Fruit fly (Drosophila melanogaster) whole organism, embryonic: Measurements from ENCODE around the gene wisp.

Source experiments
- BEAF-32 ChIP-seq: fragments of 200-800 bp; sonication (Bioruptor generic); optimal IDR thresholded peaks from 3 replicates; lab custom pipeline; 2017; ENCODE audit warnings: missing biosample characterization, missing genetic modification characterization, mild to moderate bottlenecking, moderate library complexity, missing genetic modification reagents
- CG10267 ChIP-seq: fragments of 200-800 bp; sonication (Bioruptor generic); optimal IDR thresholded peaks from 2 replicates; lab custom pipeline; 2018; ENCODE audit warnings: missing biosample characterization, mild to moderate bottlenecking, missing genetic modification characterization, moderate library complexity
- CG10979 ChIP-seq: fragments of 200-800 bp; sonication (Bioruptor generic); optimal IDR thresholded peaks from 2 replicates; lab custom pipeline; 2018; ENCODE audit warnings: missing biosample characterization, mild to moderate bottlenecking, missing genetic modification characterization, moderate library complexity
- CG11504 ChIP-seq: fragments of 200-800 bp; sonication (Bioruptor generic); optimal IDR thresholded peaks from 3 replicates; lab custom pipeline; 2019; ENCODE audit warnings: missing biosample characterization, mild to moderate bottlenecking, missing genetic modification characterization, moderate library complexity
- CG13424 ChIP-seq: fragments of 200-800 bp; sonication (Bioruptor generic); optimal IDR thresholded peaks from 2 replicates; lab custom pipeline; 2019; ENCODE audit warnings: missing biosample characterization, mild to moderate bottlenecking, missing genetic modification characterization, moderate library complexity
- CG14860 ChIP-seq: fragments of 200-800 bp; sonication (Bioruptor generic); IDR thresholded peaks from 3 replicates; pipeline ENCODE4 v1.3.6; 2022; ENCODE audit warnings: missing biosample characterization, missing genetic modification characterization; ENCODE audit not compliant: partially characterized antibody
- CG17186 ChIP-seq: fragments of 200-800 bp; sonication (Bioruptor generic); optimal IDR thresholded peaks from 3 replicates; lab custom pipeline; 2017; ENCODE audit warnings: missing biosample characterization, missing genetic modification reagents, missing genetic modification characterization
- CG2116 ChIP-seq: fragments of 200-800 bp; sonication (Bioruptor generic); optimal IDR thresholded peaks from 3 replicates; lab custom pipeline; 2018; ENCODE audit warnings: missing biosample characterization, mild to moderate bottlenecking, missing genetic modification characterization
- CG2202 ChIP-seq: fragments of 200-800 bp; sonication (Bioruptor generic); optimal IDR thresholded peaks from 2 replicates; lab custom pipeline; 2018; ENCODE audit warnings: missing biosample characterization, mild to moderate bottlenecking, missing genetic modification characterization
- CG30403 ChIP-seq: fragments of 200-800 bp; sonication (Bioruptor generic); optimal IDR thresholded peaks from 3 replicates; lab custom pipeline; 2016; ENCODE audit warnings: missing biosample characterization, missing genetic modification characterization
- CG3065 ChIP-seq: fragments of 200-800 bp; sonication (Bioruptor generic); optimal IDR thresholded peaks from 2 replicates; lab custom pipeline; 2016; ENCODE audit warnings: missing biosample characterization, missing genetic modification characterization
- CG32532 ChIP-seq: fragments of 200-800 bp; sonication (Bioruptor generic); IDR thresholded peaks from 2 replicates; pipeline ENCODE4 v1.3.6; 2022; ENCODE audit warnings: missing biosample characterization, missing genetic modification characterization
- CG3726 ChIP-seq: fragments of 200-800 bp; sonication (Bioruptor generic); IDR thresholded peaks from 3 replicates; pipeline ENCODE4, ENCODE4 v1.3.6; 2022; ENCODE audit warnings: missing biosample characterization, missing genetic modification characterization
- CG4360 ChIP-seq: fragments of 200-800 bp; sonication (Bioruptor generic); IDR thresholded peaks from 2 replicates; pipeline ENCODE4 v1.3.6; 2022; ENCODE audit warnings: missing biosample characterization, missing genetic modification characterization
- CG7745 ChIP-seq: fragments of 200-800 bp; sonication (Bioruptor generic); optimal IDR thresholded peaks from 2 replicates; lab custom pipeline; 2018; ENCODE audit warnings: missing biosample characterization, mild to moderate bottlenecking, missing genetic modification characterization, moderate library complexity
- CG9932 ChIP-seq: fragments of 200-800 bp; sonication (Bioruptor generic); IDR thresholded peaks from 2 replicates; pipeline ENCODE4 v1.3.6; 2022; ENCODE audit warnings: missing biosample characterization, missing genetic modification characterization
- CTCF ChIP-seq: fragments of 200-800 bp; sonication (Bioruptor generic); optimal IDR thresholded peaks from 2 replicates; lab custom pipeline; 2017; ENCODE audit warnings: missing biosample characterization, mild to moderate bottlenecking, missing genetic modification characterization, moderate library complexity
- Dfd ChIP-seq, 2 experiments: fragments of >200 bp; optimal IDR thresholded peaks; 2 replicates each; lab custom pipeline; 2017; ENCODE audit warnings: missing biosample characterization in 2 of 2, missing genetic modification characterization in 2 of 2
- Dp ChIP-seq: fragments of 200-800 bp; sonication (Bioruptor generic); optimal IDR thresholded peaks from 2 replicates; lab custom pipeline; 2018; ENCODE audit warnings: missing biosample characterization, mild to moderate bottlenecking, missing genetic modification characterization, moderate library complexity
- E2f2 ChIP-seq: fragments of 200-800 bp; sonication (Bioruptor generic); IDR thresholded peaks from 2 replicates; pipeline ENCODE4 v1.3.6; 2022; ENCODE audit warnings: missing biosample characterization, missing genetic modification characterization
- Ets97D ChIP-seq: fragments of 200-800 bp; sonication (Bioruptor generic); optimal IDR thresholded peaks from 3 replicates; lab custom pipeline; 2016; ENCODE audit warnings: missing biosample characterization, missing genetic modification characterization
- Gug ChIP-seq: fragments of 200-800 bp; sonication (Bioruptor generic); IDR thresholded peaks from 4 replicates; pipeline ENCODE4 v1.3.6; 2022; ENCODE audit warnings: missing biosample characterization, missing genetic modification characterization
- Hey ChIP-seq: fragments of 200-800 bp; sonication (Bioruptor generic); optimal IDR thresholded peaks from 3 replicates; lab custom pipeline; 2018; ENCODE audit warnings: missing biosample characterization, mild to moderate bottlenecking, missing genetic modification characterization
- HmgZ ChIP-seq: fragments of 200-800 bp; sonication (Bioruptor generic); optimal IDR thresholded peaks from 2 replicates; lab custom pipeline; 2018; ENCODE audit warnings: missing biosample characterization, mild to moderate bottlenecking, missing genetic modification characterization
- MESR4 ChIP-seq: fragments of 200-800 bp; sonication (Bioruptor generic); optimal IDR thresholded peaks from 2 replicates; lab custom pipeline; 2018; ENCODE audit warnings: missing biosample characterization, mild to moderate bottlenecking, missing genetic modification characterization, moderate library complexity
- Med ChIP-seq: fragments of 200-800 bp; sonication (Bioruptor generic); peaks from one replicate; lab custom pipeline; 2016; ENCODE audit warnings: missing biosample characterization, missing genetic modification characterization, mild to moderate bottlenecking, inconsistent platforms, moderate library complexity
- Sry-β ChIP-seq: fragments of 200-800 bp; sonication (Bioruptor generic); optimal IDR thresholded peaks from 2 replicates; lab custom pipeline; 2018; ENCODE audit warnings: missing biosample characterization, mild to moderate bottlenecking, missing genetic modification characterization, moderate library complexity
- Sry-δ ChIP-seq: fragments of 200-800 bp; sonication (Bioruptor generic); optimal IDR thresholded peaks from 2 replicates; lab custom pipeline; 2016; ENCODE audit warnings: missing biosample characterization, missing genetic modification characterization
- YL-1 ChIP-seq: fragments of 200-800 bp; sonication (Bioruptor generic); optimal IDR thresholded peaks from 3 replicates; lab custom pipeline; 2017; ENCODE audit warnings: missing biosample characterization, mild to moderate bottlenecking, missing genetic modification characterization
- ap ChIP-seq: fragments of 200-800 bp; sonication (Bioruptor generic); IDR thresholded peaks from 2 replicates; pipeline ENCODE4 v1.3.6; 2022; ENCODE audit warnings: missing biosample characterization, missing genetic modification characterization
- ash1 ChIP-seq: fragments of 200-800 bp; sonication (Bioruptor generic); optimal IDR thresholded peaks from 2 replicates; lab custom pipeline; 2018; ENCODE audit warnings: missing biosample characterization, mild to moderate bottlenecking, missing genetic modification characterization
- az2 ChIP-seq: fragments of 200-800 bp; sonication (Bioruptor generic); optimal IDR thresholded peaks from 3 replicates; lab custom pipeline; 2016; ENCODE audit warnings: missing biosample characterization, missing genetic modification characterization
- crp ChIP-seq, 2 experiments: fragments of 200-800 bp; sonication (Bioruptor generic); optimal IDR thresholded peaks; 2 replicates in 1 of 2; 3 replicates in 1 of 2; lab custom pipeline; 2017; ENCODE audit warnings: missing biosample characterization in 2 of 2, missing genetic modification characterization in 2 of 2, mild to moderate bottlenecking in 1 of 2, moderate library complexity in 1 of 2
- en ChIP-seq: fragments of 200-800 bp; sonication (Bioruptor generic); optimal IDR thresholded peaks from 2 replicates; lab custom pipeline; 2016; ENCODE audit warnings: missing biosample characterization, missing genetic modification characterization
- fu2 ChIP-seq: fragments of 200-800 bp; sonication (Bioruptor generic); optimal IDR thresholded peaks from 2 replicates; lab custom pipeline; 2016; ENCODE audit warnings: missing biosample characterization, missing genetic modification characterization
- grn ChIP-seq: fragments of 200-800 bp; sonication (Bioruptor generic); optimal IDR thresholded peaks from 3 replicates; lab custom pipeline; 2017; ENCODE audit warnings: missing biosample characterization, missing genetic modification characterization
- hbn ChIP-seq: fragments of 200-800 bp; sonication (Bioruptor generic); IDR thresholded peaks from 2 replicates; pipeline ENCODE4 v1.3.6; 2022; ENCODE audit warnings: missing biosample characterization, missing genetic modification characterization; ENCODE audit not compliant: partially characterized antibody
- hkb ChIP-seq, 2 experiments: fragments of 200-800 bp in 1 of 2; fragments of >200 bp in 1 of 2; sonication (Bioruptor generic) in 1 of 2; IDR thresholded peaks in 1 of 2; optimal IDR thresholded peaks in 1 of 2; 2 replicates each; pipeline versions ENCODE4 v1.3.6 to Lab custom; 2017 to 2022; ENCODE audit warnings: missing biosample characterization in 1 of 2, missing genetic modification characterization in 1 of 2
- nom ChIP-seq: fragments of 200-800 bp; sonication (Bioruptor generic); optimal IDR thresholded peaks from 2 replicates; lab custom pipeline; 2017; ENCODE audit warnings: missing biosample characterization, missing genetic modification characterization, mild to moderate bottlenecking, moderate library complexity, missing genetic modification reagents
- phol ChIP-seq: fragments of 200-800 bp; sonication (Bioruptor generic); optimal IDR thresholded peaks from 3 replicates; lab custom pipeline; 2018; ENCODE audit warnings: missing biosample characterization, mild to moderate bottlenecking, missing genetic modification characterization, moderate library complexity
- pzg ChIP-seq: fragments of 200-800 bp; sonication (Bioruptor generic); optimal IDR thresholded peaks from 3 replicates; lab custom pipeline; 2018; ENCODE audit warnings: missing biosample characterization, mild to moderate bottlenecking, missing genetic modification characterization, moderate library complexity
- ro ChIP-seq: fragments of 200-800 bp; sonication (Bioruptor generic); IDR thresholded peaks from 2 replicates; pipeline ENCODE4 v1.3.6; 2022; ENCODE audit warnings: missing biosample characterization, missing genetic modification characterization
- row ChIP-seq: fragments of 200-800 bp; sonication (Bioruptor generic); IDR thresholded peaks from 3 replicates; pipeline ENCODE4 v1.3.6; 2022; ENCODE audit warnings: missing biosample characterization, missing genetic modification characterization
- slou ChIP-seq: fragments of 200-800 bp; sonication (Bioruptor generic); optimal IDR thresholded peaks from 3 replicates; lab custom pipeline; 2016; ENCODE audit warnings: missing biosample characterization, missing genetic modification characterization
- tin ChIP-seq: fragments of 200-800 bp; sonication (Bioruptor generic); optimal IDR thresholded peaks from 3 replicates; lab custom pipeline; 2016; ENCODE audit warnings: missing biosample characterization, missing genetic modification characterization
- trem ChIP-seq: fragments of 200-800 bp; optimal IDR thresholded peaks from 3 replicates; lab custom pipeline; 2019; ENCODE audit warnings: missing biosample characterization, mild to moderate bottlenecking, missing genetic modification characterization, moderate library complexity
- twi ChIP-seq: fragments of 200-800 bp; optimal IDR thresholded peaks from 2 replicates; lab custom pipeline; 2019; ENCODE audit warnings: missing biosample characterization, mild to moderate bottlenecking, missing genetic modification characterization, moderate library complexity
- zen2 ChIP-seq: fragments of 200-800 bp; sonication (Bioruptor generic); IDR thresholded peaks from 3 replicates; pipeline ENCODE4 v1.3.6; 2022; ENCODE audit warnings: missing biosample characterization, missing genetic modification characterization; ENCODE audit not compliant: partially characterized antibody

The wisp gene

DNA sequence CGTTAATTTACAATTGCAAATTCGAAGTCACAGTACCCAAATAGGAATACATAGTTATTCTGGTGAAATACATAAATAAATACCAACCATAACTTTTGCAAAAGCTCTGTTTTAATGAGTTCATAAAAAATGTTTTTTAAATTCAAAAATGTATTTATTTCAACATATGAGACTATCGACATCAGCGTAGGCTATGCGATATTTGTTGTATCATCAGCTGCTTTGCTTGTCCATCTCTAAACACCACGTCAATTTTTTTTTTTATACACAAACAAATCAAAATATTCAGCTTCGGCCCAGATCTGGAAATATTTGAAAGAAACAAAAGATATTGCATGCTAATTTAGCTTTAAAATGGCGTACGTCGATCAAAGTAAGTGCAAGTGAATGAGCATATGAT is 5.6 kb upstream of the wisp start, which contains the start of gene CG1840 (continued):
- TF ChIP-seq hbn (GFP tag; lab: Robert Waterston, UW), result peak; percentile 77
- TF ChIP-seq, all 482 proteins: peak for 80

DNA sequence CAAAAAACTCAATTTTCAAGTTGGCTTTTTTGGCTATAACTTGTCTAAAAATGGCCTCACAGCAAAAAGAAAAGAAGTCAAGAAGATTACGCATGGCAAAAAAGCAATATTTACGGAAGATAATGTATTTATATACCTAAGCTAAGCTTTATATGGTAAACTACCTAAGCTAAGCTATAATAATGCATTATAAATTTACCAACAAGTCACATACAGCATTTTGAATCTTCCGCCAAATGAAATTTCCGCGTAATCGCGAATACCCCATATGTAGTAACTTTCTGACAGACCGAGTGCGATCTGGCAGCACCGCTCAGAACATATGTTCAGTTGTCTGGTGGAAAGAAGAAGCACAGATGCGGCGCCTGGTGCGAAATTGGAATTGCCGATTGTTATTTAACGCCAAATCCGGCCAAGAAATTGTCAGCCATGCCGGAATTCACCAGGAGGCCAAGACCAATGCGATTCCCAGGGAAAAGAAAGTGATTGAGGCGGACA is 2.0 kb upstream of the wisp start, which contains the start of gene sicily:
Gene sicily, plus strand, starts transcription at position 51 of the 498 bp plus-strand sequence.
- TF ChIP-seq Sry-β (GFP tag; lab: Kevin White, UChicago) (peak; percentile 29), zen2 (GFP tag; lab: Robert Waterston, UW) (no peak), Sry-δ (peak; percentile 42), YL-1 (peak; percentile 12), az2 (GFP tag; lab: Kevin White, UChicago) (no peak), crp (GFP tag; optimal IDR thresholded peaks at IDR 0.05; lab: Kevin White, UChicago) (peak; percentile 69 to 95), Med (GFP tag; lab: Kevin White, UChicago) (peak; percentile 80), CG32532 (GFP tag; lab: Robert Waterston, UW) (peak; percentile 23; the same call in 1 of the 2 replicates), CG30403 (no peak), trem (tag; lab: Kevin White, UChicago) (peak; percentile 34), en (GFP tag; lab: Kevin White, UChicago) (no peak), CG2202 (tag; lab: Kevin White, UChicago) (no peak), phol (peak; percentile 19), CG3065 (GFP tag; lab: Kevin White, UChicago) (no peak), fu2 (GFP tag; lab: Kevin White, UChicago) (no peak), CG14860 (no peak), CG9932 (0 out of 2 replicates have a peak, but pooled peaks have one; percentile 23), hkb (optimal IDR thresholded peaks at IDR 0.05; lab: Kevin White, UChicago) (no peak), hkb (GFP tag; IDR thresholded peaks at IDR 0.05; lab: Robert Waterston, UW) (no peak), CTCF (no peak), CG10267 (tag; lab: Kevin White, UChicago) (peak; percentile 33), slou (GFP tag; lab: Kevin White, UChicago) (no peak), Dfd (GFP tag; optimal IDR thresholded peaks at IDR 0.05; lab: Kevin White, UChicago) (no peak), Hey (tag; lab: Kevin White, UChicago) (no peak), MESR4 (GFP tag; lab: Kevin White, UChicago) (peak; percentile 63), CG17186 (GFP tag; lab: Kevin White, UChicago) (peak; percentile 28), BEAF-32 (GFP tag; lab: Kevin White, UChicago) (peak; percentile 41), CG2116 (GFP tag; lab: Kevin White, UChicago) (peak; percentile 46), tin (GFP tag; lab: Kevin White, UChicago) (no peak), CG11504 (no peak), CG3726 (GFP tag; lab: Robert Waterston, UW) (no peak), twi (peak; percentile 41), CG7745 (no peak), row (GFP tag; lab: Robert Waterston, UW) (peak; percentile 63; the same call in 2 of the 3 replicates), Ets97D (peak; percentile 46), HmgZ (tag; lab: Kevin White, UChicago) (peak; percentile 32), ap (no peak), CG13424 (tag; lab: Kevin White, UChicago) (no peak), CG4360 (GFP tag; lab: Robert Waterston, UW) (no peak), grn (GFP tag; lab: Kevin White, UChicago) (no peak), Gug (GFP tag; lab: Robert Waterston, UW) (no peak), ash1 (GFP tag; lab: Kevin White, UChicago) (no peak), ro (no peak), CG10979 (tag; lab: Kevin White, UChicago) (no peak), pzg (GFP tag; lab: Kevin White, UChicago) (peak; percentile 84), E2f2 (GFP tag; lab: Robert Waterston, UW) (peak; percentile 92), nom (no peak), Dp (peak; percentile 85)
